Fruit fly (Drosophila melanogaster) Kc167 (cell line): Measurements from ENCODE around the gene CG16985.

Experiments
- h ChIP-seq: fragments of >200 bp; optimal IDR thresholded peaks from 3 replicates; lab custom pipeline; 2018; ENCODE audit warnings: missing external identifiers
- ttk ChIP-seq: sonication (Bioruptor generic); optimal IDR thresholded peaks from 2 replicates; lab custom pipeline; 2017; ENCODE audit warnings: missing external identifiers

- TF ChIP-seq ttk (no peak), h (no peak)
Measured at dm6 chr3L:2584827-2585226, 14.3 kb upstream of the CG16985 start.
